Worm (Caenorhabditis elegans) whole organism, mixed stage, embryonic: ENCODE measurements around the gene str-31.

ENCODE experiments used
- M03D4.4 ChIP-seq: sonication (generic microtip); optimal IDR thresholded peaks from 2 replicates; lab custom pipeline; 2017; ENCODE audit warnings: mild to moderate bottlenecking, missing genetic modification characterization, missing compliant biosample characterization
- bed-3 ChIP-seq: fragments of 200-800 bp; sonication (Bioruptor generic); optimal IDR thresholded peaks from 3 replicates; lab custom pipeline; 2018; ENCODE audit warnings: mild to moderate bottlenecking, missing genetic modification characterization, moderate library complexity, missing compliant biosample characterization
- blmp-1 ChIP-seq: fragments of 150-350 bp; optimal IDR thresholded peaks from 2 replicates; lab custom pipeline; 2014; ENCODE audit warnings: missing biosample characterization, missing genetic modification characterization
- ceh-39 ChIP-seq: fragments of 150-350 bp; optimal IDR thresholded peaks from 2 replicates; lab custom pipeline; 2014; ENCODE audit warnings: missing biosample characterization, missing genetic modification characterization
- ceh-43 ChIP-seq: fragments of 200-800 bp; sonication (Bioruptor generic); optimal IDR thresholded peaks from 2 replicates; lab custom pipeline; 2018; ENCODE audit warnings: mild to moderate bottlenecking, missing genetic modification characterization, moderate library complexity, missing compliant biosample characterization
- ces-1 ChIP-seq: fragments of 150-350 bp; optimal IDR thresholded peaks from 2 replicates; lab custom pipeline; 2014; ENCODE audit warnings: missing biosample characterization, missing genetic modification reagents, missing genetic modification characterization
- cnd-1 ChIP-seq: fragments of 200-800 bp; sonication (Bioruptor generic); optimal IDR thresholded peaks from 2 replicates; lab custom pipeline; 2018; ENCODE audit warnings: mild to moderate bottlenecking, missing genetic modification characterization, missing compliant biosample characterization
- elt-1 ChIP-seq: sonication (generic microtip); optimal IDR thresholded peaks from 2 replicates; lab custom pipeline; 2017; ENCODE audit warnings: missing genetic modification characterization, mild to moderate bottlenecking, missing compliant biosample characterization, antibody characterized with exemption, moderate library complexity, borderline replicate concordance; ENCODE audit not compliant: insufficient read depth
- flh-1 ChIP-seq: fragments of 200-800 bp; sonication (Bioruptor generic); optimal IDR thresholded peaks from 2 replicates; lab custom pipeline; 2018; ENCODE audit warnings: mild to moderate bottlenecking, missing genetic modification characterization, moderate library complexity, missing compliant biosample characterization
- ham-2 ChIP-seq: fragments of 200-800 bp; sonication (Bioruptor generic); optimal IDR thresholded peaks from 2 replicates; lab custom pipeline; 2018; ENCODE audit warnings: mild to moderate bottlenecking, missing genetic modification characterization, missing compliant biosample characterization
- hlh-1 ChIP-seq: fragments of 150-350 bp; optimal IDR thresholded peaks from 2 replicates; lab custom pipeline; 2014; ENCODE audit warnings: missing biosample characterization, missing genetic modification reagents, missing genetic modification characterization
- lin-13 ChIP-seq: fragments of 150-350 bp; optimal IDR thresholded peaks from 2 replicates; lab custom pipeline; 2014; ENCODE audit warnings: missing biosample characterization, missing genetic modification characterization
- lin-32 ChIP-seq: fragments of 200-800 bp; sonication (Bioruptor generic); optimal IDR thresholded peaks from 2 replicates; lab custom pipeline; 2018; ENCODE audit warnings: mild to moderate bottlenecking, missing genetic modification characterization, missing compliant biosample characterization
- lsy-2 ChIP-seq: fragments of 150-350 bp; optimal IDR thresholded peaks from 2 replicates; lab custom pipeline; 2014; ENCODE audit warnings: missing biosample characterization, missing genetic modification characterization
- mep-1 ChIP-seq: fragments of 150-350 bp; optimal IDR thresholded peaks from 2 replicates; lab custom pipeline; 2017; ENCODE audit warnings: missing biosample characterization, missing genetic modification reagents, missing genetic modification characterization, inconsistent platforms
- nhr-2 ChIP-seq: fragments of 150-350 bp; optimal IDR thresholded peaks from 2 replicates; lab custom pipeline; 2014; ENCODE audit warnings: missing biosample characterization, missing genetic modification characterization
- nhr-237 ChIP-seq: fragments of 150-350 bp; optimal IDR thresholded peaks from 2 replicates; lab custom pipeline; 2014; ENCODE audit warnings: missing biosample characterization, missing genetic modification characterization
- nhr-28 ChIP-seq: fragments of 150-350 bp; optimal IDR thresholded peaks from 2 replicates; lab custom pipeline; 2014; ENCODE audit warnings: missing biosample characterization, missing genetic modification characterization
- nhr-76 ChIP-seq: sonication (generic microtip); optimal IDR thresholded peaks from 2 replicates; lab custom pipeline; 2017; ENCODE audit warnings: missing biosample characterization, missing genetic modification characterization
- pha-4 ChIP-seq: fragments of 150-350 bp; optimal IDR thresholded peaks from 2 replicates; lab custom pipeline; 2018; ENCODE audit warnings: missing biosample characterization, missing genetic modification reagents, missing genetic modification characterization
- sem-2 ChIP-seq: fragments of 200-800 bp; sonication (Bioruptor generic); optimal IDR thresholded peaks from 2 replicates; lab custom pipeline; 2018; ENCODE audit warnings: mild to moderate bottlenecking, missing genetic modification characterization, missing compliant biosample characterization
- snpc-4 ChIP-seq: fragments of 150-350 bp; optimal IDR thresholded peaks from 2 replicates; lab custom pipeline; 2014; ENCODE audit warnings: missing biosample characterization, missing genetic modification characterization
- sptf-1 ChIP-seq: sonication (generic microtip); optimal IDR thresholded peaks from 2 replicates; lab custom pipeline; 2017; ENCODE audit warnings: mild to moderate bottlenecking, missing genetic modification characterization, moderate library complexity, missing compliant biosample characterization
- tbx-8 ChIP-seq: fragments of 200-800 bp; sonication (Bioruptor generic); optimal IDR thresholded peaks from 2 replicates; lab custom pipeline; 2018; ENCODE audit warnings: mild to moderate bottlenecking, missing genetic modification characterization, moderate library complexity, missing compliant biosample characterization
- unc-120 ChIP-seq: sonication (generic microtip); optimal IDR thresholded peaks from 2 replicates; lab custom pipeline; 2017; ENCODE audit warnings: missing genetic modification characterization, missing compliant biosample characterization; ENCODE audit not compliant: poor library complexity, severe bottlenecking
- unc-39 ChIP-seq: fragments of 150-350 bp; optimal IDR thresholded peaks from 2 replicates; lab custom pipeline; 2014; ENCODE audit warnings: missing biosample characterization, missing genetic modification characterization
- unc-62 ChIP-seq: fragments of 150-350 bp; optimal IDR thresholded peaks from 2 replicates; lab custom pipeline; 2014; ENCODE audit warnings: missing biosample characterization, missing genetic modification reagents, missing genetic modification characterization
- zip-8 ChIP-seq: fragments of 150-350 bp; optimal IDR thresholded peaks from 2 replicates; lab custom pipeline; 2014; ENCODE audit warnings: missing biosample characterization, missing genetic modification characterization
- ztf-11 ChIP-seq: fragments of 150-350 bp; optimal IDR thresholded peaks from 2 replicates; lab custom pipeline; 2014; ENCODE audit warnings: missing biosample characterization, missing genetic modification characterization

Gene str-31

ce11 chrV:7465509-7465908, 43.0 kb downstream of the str-31 start, which contains the start of gene F25E5.1:
Gene F25E5.1, plus strand, starts transcription at chrV:7465884.
- TF ChIP-seq bed-3 (GFP tag; lab: Kevin White, UChicago): no peak
- TF ChIP-seq mep-1 (tag; lab: Kevin White, UChicago): peak; percentile 59
- TF ChIP-seq nhr-2 (tag; lab: Kevin White, UChicago): no peak
- TF ChIP-seq ham-2 (GFP tag; lab: Kevin White, UChicago): no peak
- TF ChIP-seq nhr-237 (tag; lab: Kevin White, UChicago): peak; percentile 31
- TF ChIP-seq sptf-1 (tag; lab: Kevin White, UChicago): peak; percentile 45
- TF ChIP-seq blmp-1 (tag; lab: Kevin White, UChicago): no peak
- TF ChIP-seq cnd-1: no peak
- TF ChIP-seq M03D4.4: peak; percentile 37
- TF ChIP-seq ceh-39 (tag; lab: Kevin White, UChicago): no peak
- TF ChIP-seq unc-62 (GFP tag; lab: Kevin White, UChicago): no peak
- no peak for TF ChIP-seq nhr-76 (tag; lab: Kevin White, UChicago)
- peak; percentile 54 for TF ChIP-seq lin-13
- TF ChIP-seq pha-4 (tag; lab: Kevin White, UChicago): peak; percentile 44
- peak; percentile 98 for TF ChIP-seq unc-120 (tag; lab: Kevin White, UChicago)
- TF ChIP-seq snpc-4 (tag; lab: Kevin White, UChicago): no peak
- TF ChIP-seq lsy-2 (tag; lab: Kevin White, UChicago): peak; percentile 58
- TF ChIP-seq, all 35 proteins: peak for 8

ce11 chrV:7464696-7465095, 43.8 kb downstream of the str-31 start, which contains the start of gene srh-89:
Gene srh-89, minus strand, starts transcription at chrV:7464796.
- no peak for TF ChIP-seq lin-13
- no peak for TF ChIP-seq hlh-1 (tag; lab: Kevin White, UChicago)
- no peak for TF ChIP-seq sem-2 (GFP tag; lab: Kevin White, UChicago)
- TF ChIP-seq sptf-1 (tag; lab: Kevin White, UChicago): no peak
- TF ChIP-seq ceh-43 (GFP tag; lab: Kevin White, UChicago): no peak
- no peak for TF ChIP-seq tbx-8 (GFP tag; lab: Kevin White, UChicago)
- no peak for TF ChIP-seq snpc-4 (tag; lab: Kevin White, UChicago)
- no peak for TF ChIP-seq cnd-1
- TF ChIP-seq nhr-28 (tag; lab: Kevin White, UChicago): no peak
- no peak for TF ChIP-seq ztf-11 (tag; lab: Kevin White, UChicago)
- no peak for TF ChIP-seq unc-120 (tag; lab: Kevin White, UChicago)
- TF ChIP-seq unc-39 (tag; lab: Kevin White, UChicago): no peak
- no peak for TF ChIP-seq bed-3 (GFP tag; lab: Kevin White, UChicago)
- no peak for TF ChIP-seq pha-4 (tag; lab: Kevin White, UChicago)
- no peak for TF ChIP-seq nhr-76 (tag; lab: Kevin White, UChicago)
- no peak for TF ChIP-seq lin-32
- TF ChIP-seq ceh-39 (tag; lab: Kevin White, UChicago): no peak
- TF ChIP-seq zip-8 (tag; lab: Kevin White, UChicago): no peak

ce11 chrV:7460898-7461297, 47.6 kb downstream of the str-31 start, which contains the start of gene srh-92:
Gene srh-92, minus strand, starts transcription at chrV:7460998.
- no peak for TF ChIP-seq flh-1 (GFP tag; lab: Kevin White, UChicago)
- TF ChIP-seq lin-13: no peak
- TF ChIP-seq nhr-76 (tag; lab: Kevin White, UChicago): no peak
- no peak for TF ChIP-seq nhr-28 (tag; lab: Kevin White, UChicago)
- TF ChIP-seq sem-2 (GFP tag; lab: Kevin White, UChicago): no peak
- no peak for TF ChIP-seq tbx-8 (GFP tag; lab: Kevin White, UChicago)
- no peak for TF ChIP-seq ces-1 (GFP tag; lab: Kevin White, UChicago)
- no peak for TF ChIP-seq hlh-1 (tag; lab: Kevin White, UChicago)
- TF ChIP-seq unc-62 (GFP tag; lab: Kevin White, UChicago): no peak
- no peak for TF ChIP-seq zip-8 (tag; lab: Kevin White, UChicago)
- TF ChIP-seq mep-1 (tag; lab: Kevin White, UChicago): no peak
- TF ChIP-seq elt-1: no peak
- TF ChIP-seq, all 35 proteins: peak for 0
